Comparison of ENCODE assay signal across 1 fruit fly cellular context in the genomic region with DNA sequence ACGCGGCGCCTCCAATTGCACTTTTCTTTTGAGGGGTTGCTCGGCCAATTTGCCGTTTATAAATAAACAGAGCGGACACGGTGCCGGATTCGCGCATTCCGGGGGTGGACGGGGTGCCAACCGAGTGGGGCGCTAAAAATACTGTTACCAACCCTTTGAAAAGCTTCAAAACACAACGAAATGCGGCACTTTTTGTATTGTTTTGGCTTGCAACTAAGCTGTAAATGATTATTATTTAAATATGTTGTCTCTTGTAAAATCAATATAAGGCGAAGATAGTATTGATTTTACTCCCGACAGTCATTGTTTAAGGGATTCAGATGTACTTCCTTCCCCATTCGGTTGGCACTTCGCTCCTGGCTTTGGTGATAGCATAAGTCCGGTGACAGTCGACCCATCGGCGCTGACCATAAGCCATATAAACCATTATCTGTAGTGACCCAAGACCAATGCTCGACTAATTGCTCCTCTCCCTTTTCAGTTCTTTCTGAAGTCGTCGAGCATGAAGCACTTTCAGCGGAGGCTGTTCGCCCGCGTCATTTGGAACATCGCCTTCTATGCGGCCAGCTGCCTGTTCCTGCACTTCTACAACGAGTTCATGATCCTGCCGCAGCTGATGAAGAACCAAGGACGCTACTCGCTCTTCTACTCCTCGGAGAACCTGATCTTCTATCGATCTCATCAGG.
A peak's percentile ranks its signal among the peaks of the same experiment; 100 is the strongest.
TF ChIP-seq lines count a peak whose summit lies in the region.

A gene (minus strand): TSS at position 8 of the 686 bp plus-strand sequence.

TF ChIP-seq in whole organism, embryonic, 481 proteins besides CTCF, POLR2A, EP300 and RAD21 (continued from another document and continues in another):
- TF ChIP-seq CG13123 (GFP tag; optimal IDR thresholded peaks at IDR 0.05; lab: Kevin White, UChicago) = no peak
- TF ChIP-seq chinmo (GFP tag; IDR thresholded peaks at IDR 0.05; lab: Robert Waterston, UW; ENCODE audit: partially characterized antibody) = no peak
- no peak for TF ChIP-seq CG12299 (tag; optimal IDR thresholded peaks at IDR 0.05; lab: Kevin White, UChicago)
- TF ChIP-seq CG2202 (tag; optimal IDR thresholded peaks at IDR 0.05; lab: Kevin White, UChicago) = no peak
- no peak for TF ChIP-seq CG6813 (GFP tag; optimal IDR thresholded peaks at IDR 0.05; lab: Kevin White, UChicago)
- TF ChIP-seq CG12071 (GFP tag; optimal IDR thresholded peaks at IDR 0.05; lab: Kevin White, UChicago) = no peak
- peak; percentile 31 for TF ChIP-seq zfh2 (GFP tag; optimal IDR thresholded peaks at IDR 0.05; lab: Kevin White, UChicago)
- no peak for TF ChIP-seq CG10565 (GFP tag; optimal IDR thresholded peaks at IDR 0.05; lab: Kevin White, UChicago)
- TF ChIP-seq CG15269 (tag; optimal IDR thresholded peaks at IDR 0.05; lab: Kevin White, UChicago) = no peak
- TF ChIP-seq sima (GFP tag; optimal IDR thresholded peaks at IDR 0.05; lab: Kevin White, UChicago) = no peak
- TF ChIP-seq Oli (tag; optimal IDR thresholded peaks at IDR 0.05; lab: Kevin White, UChicago) = no peak
- 0 out of 3 replicates have a peak, but pooled peaks have one; percentile 29 for TF ChIP-seq CG17361 (GFP tag; IDR thresholded peaks at IDR 0.05; lab: Robert Waterston, UW)
- no peak for TF ChIP-seq bowl (GFP tag; IDR thresholded peaks at IDR 0.05; lab: Robert Waterston, UW)
- TF ChIP-seq Spps (tag; optimal IDR thresholded peaks at IDR 0.05; lab: Kevin White, UChicago) = no peak
- TF ChIP-seq cwo (GFP tag; optimal IDR thresholded peaks at IDR 0.05; lab: Kevin White, UChicago) = no peak
- no peak for TF ChIP-seq mirr (GFP tag; optimal IDR thresholded peaks at IDR 0.05; lab: Kevin White, UChicago)
- TF ChIP-seq Mes4 (GFP tag; optimal IDR thresholded peaks at IDR 0.05; lab: Kevin White, UChicago) = no peak
- TF ChIP-seq Lpt (GFP tag; optimal IDR thresholded peaks at IDR 0.05; lab: Kevin White, UChicago) = no peak
- no peak for TF ChIP-seq Max (GFP tag; optimal IDR thresholded peaks at IDR 0.05; lab: Kevin White, UChicago)
- 0 out of 2 replicates have a peak, but pooled peaks have one; percentile 32 for TF ChIP-seq wdn (GFP tag; IDR thresholded peaks at IDR 0.05; lab: Robert Waterston, UW)
- peak; percentile 58 for TF ChIP-seq Drgx (GFP tag; IDR thresholded peaks at IDR 0.05; lab: Robert Waterston, UW)
- no peak for TF ChIP-seq CG7556 (GFP tag; optimal IDR thresholded peaks at IDR 0.05; lab: Kevin White, UChicago)
- TF ChIP-seq HmgD (GFP tag; optimal IDR thresholded peaks at IDR 0.05; lab: Kevin White, UChicago) = no peak
- no peak for TF ChIP-seq CG7786 (GFP tag; optimal IDR thresholded peaks at IDR 0.05; lab: Kevin White, UChicago)
- TF ChIP-seq Dip3 (GFP tag; optimal IDR thresholded peaks at IDR 0.05; lab: Kevin White, UChicago) = no peak
- no peak for TF ChIP-seq Doc3 (GFP tag; IDR thresholded peaks at IDR 0.05; lab: Robert Waterston, UW; ENCODE audit: partially characterized antibody)
- TF ChIP-seq CG4282 (GFP tag; optimal IDR thresholded peaks at IDR 0.05; lab: Kevin White, UChicago) = no peak
- no peak for TF ChIP-seq sna (GFP tag; IDR thresholded peaks at IDR 0.05; lab: Robert Waterston, UW; ENCODE audit: partially characterized antibody)
- no peak for TF ChIP-seq CG8944 (GFP tag; optimal IDR thresholded peaks at IDR 0.05; lab: Kevin White, UChicago)
- no peak for TF ChIP-seq pum (GFP tag; optimal IDR thresholded peaks at IDR 0.05; lab: Kevin White, UChicago)
- peak; percentile 17 for TF ChIP-seq Sox102F (GFP tag; optimal IDR thresholded peaks at IDR 0.05; lab: Kevin White, UChicago)
- peak; percentile 45 for TF ChIP-seq HLH54F (GFP tag; optimal IDR thresholded peaks at IDR 0.05; lab: Kevin White, UChicago)
- peak; percentile 18 for TF ChIP-seq CG18599 (GFP tag; optimal IDR thresholded peaks at IDR 0.05; lab: Kevin White, UChicago)
- TF ChIP-seq p53 (GFP tag; optimal IDR thresholded peaks at IDR 0.05; lab: Kevin White, UChicago) = no peak
- no peak for TF ChIP-seq D (optimal IDR thresholded peaks at IDR 0.05; lab: Kevin White, UChicago)
- TF ChIP-seq D (GFP tag; optimal IDR thresholded peaks at IDR 0.05; lab: Kevin White, UChicago) = no peak
- peak; percentile 67 for TF ChIP-seq NFAT (GFP tag; IDR thresholded peaks at IDR 0.05; lab: Robert Waterston, UW)
- TF ChIP-seq dan (GFP tag; IDR thresholded peaks at IDR 0.05; lab: Robert Waterston, UW) = no peak
- TF ChIP-seq phol (tag; optimal IDR thresholded peaks at IDR 0.05; lab: Kevin White, UChicago) = peak; percentile 4
- TF ChIP-seq CG31365 (tag; optimal IDR thresholded peaks at IDR 0.05; lab: Kevin White, UChicago) = no peak
- TF ChIP-seq fru (optimal IDR thresholded peaks at IDR 0.05; lab: Kevin White, UChicago) = no peak
- TF ChIP-seq peb (GFP tag; IDR thresholded peaks at IDR 0.05; lab: Robert Waterston, UW) = no peak
- peak; percentile 9 for TF ChIP-seq Fer1 (GFP tag; optimal IDR thresholded peaks at IDR 0.05; lab: Kevin White, UChicago)
- TF ChIP-seq CG13296 (GFP tag; optimal IDR thresholded peaks at IDR 0.05; lab: Kevin White, UChicago) = no peak
- TF ChIP-seq btn (GFP tag; optimal IDR thresholded peaks at IDR 0.05; lab: Kevin White, UChicago) = no peak
- no peak for TF ChIP-seq CG7928 (GFP tag; optimal IDR thresholded peaks at IDR 0.05; lab: Kevin White, UChicago)
- TF ChIP-seq tin (GFP tag; optimal IDR thresholded peaks at IDR 0.05; lab: Kevin White, UChicago) = peak; percentile 19
- peak; percentile 15; the same call in 1 of the 2 replicates for TF ChIP-seq onecut (GFP tag; IDR thresholded peaks at IDR 0.05; lab: Robert Waterston, UW)
- no peak for TF ChIP-seq hth (optimal IDR thresholded peaks at IDR 0.05; lab: Kevin White, UChicago)
- TF ChIP-seq shn (GFP tag; optimal IDR thresholded peaks at IDR 0.05; lab: Kevin White, UChicago) = no peak
- no peak for TF ChIP-seq CG3065 (GFP tag; optimal IDR thresholded peaks at IDR 0.05; lab: Kevin White, UChicago)
- peak; percentile 12 for TF ChIP-seq CG33213 (GFP tag; optimal IDR thresholded peaks at IDR 0.05; lab: Kevin White, UChicago)
- TF ChIP-seq CG8765 (GFP tag; IDR thresholded peaks at IDR 0.05; lab: Robert Waterston, UW) = no peak
- no peak for TF ChIP-seq Hey (tag; optimal IDR thresholded peaks at IDR 0.05; lab: Kevin White, UChicago)
- no peak for TF ChIP-seq CG8924 (tag; optimal IDR thresholded peaks at IDR 0.05; lab: Kevin White, UChicago)
- 0 out of 2 replicates have a peak, but pooled peaks have one; percentile 23 for TF ChIP-seq H2.0 (GFP tag; IDR thresholded peaks at IDR 0.05; lab: Robert Waterston, UW)
- no peak for TF ChIP-seq cg (GFP tag; optimal IDR thresholded peaks at IDR 0.05; lab: Kevin White, UChicago)
- TF ChIP-seq CG1233 (GFP tag; optimal IDR thresholded peaks at IDR 0.05; lab: Kevin White, UChicago) = peak; percentile 15
- TF ChIP-seq CG10147 (GFP tag; optimal IDR thresholded peaks at IDR 0.05; lab: Kevin White, UChicago) = no peak
- TF ChIP-seq CG12744 (GFP tag; optimal IDR thresholded peaks at IDR 0.05; lab: Kevin White, UChicago) = no peak
- TF ChIP-seq CG6254 (GFP tag; optimal IDR thresholded peaks at IDR 0.05; lab: Kevin White, UChicago) = no peak
- TF ChIP-seq Blimp-1 (GFP tag; optimal IDR thresholded peaks at IDR 0.05; lab: Kevin White, UChicago) = peak; percentile 10
- TF ChIP-seq Scr (GFP tag; IDR thresholded peaks at IDR 0.05; lab: Robert Waterston, UW; ENCODE audit: partially characterized antibody) = no peak
- no peak for TF ChIP-seq CG3281 (GFP tag; optimal IDR thresholded peaks at IDR 0.05; lab: Kevin White, UChicago)
- no peak for TF ChIP-seq CG18764 (GFP tag; optimal IDR thresholded peaks at IDR 0.05; lab: Kevin White, UChicago)
- peak; percentile 25 for TF ChIP-seq ems (GFP tag; optimal IDR thresholded peaks at IDR 0.05; lab: Kevin White, UChicago)
- TF ChIP-seq CG6654 (GFP tag; optimal IDR thresholded peaks at IDR 0.05; lab: Kevin White, UChicago) = no peak
- TF ChIP-seq slp2 (GFP tag; optimal IDR thresholded peaks at IDR 0.05; lab: Kevin White, UChicago) = no peak
- no peak for TF ChIP-seq aop (GFP tag; IDR thresholded peaks at IDR 0.05; lab: Robert Waterston, UW)
- TF ChIP-seq zf30C (GFP tag; optimal IDR thresholded peaks at IDR 0.05; lab: Kevin White, UChicago) = no peak
- TF ChIP-seq CG30403 (GFP tag; optimal IDR thresholded peaks at IDR 0.05; lab: Kevin White, UChicago) = peak; percentile 44
- TF ChIP-seq sim (GFP tag; IDR thresholded peaks at IDR 0.05; lab: Robert Waterston, UW) = no peak
- TF ChIP-seq fu2 (GFP tag; optimal IDR thresholded peaks at IDR 0.05; lab: Kevin White, UChicago) = no peak
- no peak for TF ChIP-seq cad (GFP tag; optimal IDR thresholded peaks at IDR 0.05; lab: Kevin White, UChicago)
- no peak for TF ChIP-seq CG18011 (GFP tag; optimal IDR thresholded peaks at IDR 0.05; lab: Kevin White, UChicago)
- no peak for TF ChIP-seq CG13775 (GFP tag; optimal IDR thresholded peaks at IDR 0.05; lab: Kevin White, UChicago)
- no peak for TF ChIP-seq gcm (GFP tag; optimal IDR thresholded peaks at IDR 0.05; lab: Kevin White, UChicago)
- TF ChIP-seq CG6765 (GFP tag; optimal IDR thresholded peaks at IDR 0.05; lab: Kevin White, UChicago) = no peak
- peak; percentile 43; the same call in 1 of the 2 replicates for TF ChIP-seq vvl (GFP tag; IDR thresholded peaks at IDR 0.05; lab: Robert Waterston, UW)
- no peak for TF ChIP-seq ro (GFP tag; IDR thresholded peaks at IDR 0.05; lab: Robert Waterston, UW)
- TF ChIP-seq lov (optimal IDR thresholded peaks at IDR 0.05; lab: Kevin White, UChicago) = no peak
- no peak for TF ChIP-seq lov (GFP tag; IDR thresholded peaks at IDR 0.05; lab: Robert Waterston, UW)
- TF ChIP-seq CG9876 (GFP tag; optimal IDR thresholded peaks at IDR 0.05; lab: Kevin White, UChicago) = no peak
- no peak for TF ChIP-seq Stat92E (GFP tag; optimal IDR thresholded peaks at IDR 0.05; lab: Kevin White, UChicago)
- TF ChIP-seq CG31224 (GFP tag; IDR thresholded peaks at IDR 0.05; lab: Robert Waterston, UW) = no peak
- TF ChIP-seq CG9215 (GFP tag; IDR thresholded peaks at IDR 0.05; lab: Robert Waterston, UW) = peak; percentile 34; the same call in 1 of the 2 replicates
- no peak for TF ChIP-seq corto (GFP tag; optimal IDR thresholded peaks at IDR 0.05; lab: Kevin White, UChicago)
- no peak for TF ChIP-seq nau (GFP tag; optimal IDR thresholded peaks at IDR 0.05; lab: Kevin White, UChicago)
- no peak for TF ChIP-seq Ets97D (GFP tag; optimal IDR thresholded peaks at IDR 0.05; lab: Kevin White, UChicago)
- no peak for TF ChIP-seq stwl (tag; optimal IDR thresholded peaks at IDR 0.05; lab: Kevin White, UChicago)
- no peak for TF ChIP-seq CG34376 (GFP tag; optimal IDR thresholded peaks at IDR 0.05; lab: Kevin White, UChicago)
- TF ChIP-seq Ets65A (GFP tag; lab: Kevin White, UChicago) = no peak
- no peak for TF ChIP-seq vnd (GFP tag; IDR thresholded peaks at IDR 0.05; lab: Robert Waterston, UW; ENCODE audit: partially characterized antibody)
- no peak for TF ChIP-seq CG3847 (GFP tag; IDR thresholded peaks at IDR 0.05; lab: Robert Waterston, UW)
- no peak for TF ChIP-seq Optix (GFP tag; IDR thresholded peaks at IDR 0.05; lab: Robert Waterston, UW)
- TF ChIP-seq CG2129 (GFP tag; IDR thresholded peaks at IDR 0.05; lab: Robert Waterston, UW; ENCODE audit: partially characterized antibody) = no peak
- TF ChIP-seq CG12659 (GFP tag; optimal IDR thresholded peaks at IDR 0.05; lab: Kevin White, UChicago) = no peak
- peak; percentile 24 for TF ChIP-seq nmo (GFP tag; optimal IDR thresholded peaks at IDR 0.05; lab: Kevin White, UChicago)
- peak; percentile 41 for TF ChIP-seq Hsf (GFP tag; optimal IDR thresholded peaks at IDR 0.05; lab: Kevin White, UChicago)
- no peak for TF ChIP-seq CG11456 (GFP tag; IDR thresholded peaks at IDR 0.05; lab: Robert Waterston, UW)
- peak; percentile 23 for TF ChIP-seq dmrt99B (tag; optimal IDR thresholded peaks at IDR 0.05; lab: Kevin White, UChicago)
- no peak for TF ChIP-seq sens-2 (GFP tag; IDR thresholded peaks at IDR 0.05; lab: Robert Waterston, UW)
- peak; percentile 12 for TF ChIP-seq sug (tag; optimal IDR thresholded peaks at IDR 0.05; lab: Kevin White, UChicago)
- TF ChIP-seq chm (GFP tag; IDR thresholded peaks at IDR 0.05; lab: Robert Waterston, UW) = no peak
- no peak for TF ChIP-seq tup (GFP tag; optimal IDR thresholded peaks at IDR 0.05; lab: Kevin White, UChicago)
- TF ChIP-seq Taf1 (GFP tag; IDR thresholded peaks at IDR 0.05; lab: Robert Waterston, UW) = no peak
- no peak for TF ChIP-seq disco-r (GFP tag; optimal IDR thresholded peaks at IDR 0.05; lab: Kevin White, UChicago)
- no peak for TF ChIP-seq CG10431 (GFP tag; optimal IDR thresholded peaks at IDR 0.05; lab: Kevin White, UChicago)
- no peak for TF ChIP-seq CG9609 (GFP tag; optimal IDR thresholded peaks at IDR 0.05; lab: Kevin White, UChicago)
- TF ChIP-seq al (GFP tag; IDR thresholded peaks at IDR 0.05; lab: Robert Waterston, UW) = peak; percentile 34; the same call in 1 of the 2 replicates
- TF ChIP-seq danr (GFP tag; IDR thresholded peaks at IDR 0.05; lab: Robert Waterston, UW) = no peak
- TF ChIP-seq Dfd (GFP tag; optimal IDR thresholded peaks at IDR 0.05; lab: Kevin White, UChicago) = no peak
- TF ChIP-seq zen2 (GFP tag; IDR thresholded peaks at IDR 0.05; lab: Robert Waterston, UW; ENCODE audit: partially characterized antibody) = no peak
- peak; percentile 9 for TF ChIP-seq Abd-B (GFP tag; optimal IDR thresholded peaks at IDR 0.05; lab: Kevin White, UChicago)
- no peak for TF ChIP-seq H15 (GFP tag; IDR thresholded peaks at IDR 0.05; lab: Robert Waterston, UW)
- no peak for TF ChIP-seq CG6683 (GFP tag; optimal IDR thresholded peaks at IDR 0.05; lab: Kevin White, UChicago)
- no peak for TF ChIP-seq CG8478 (optimal IDR thresholded peaks at IDR 0.05; lab: Kevin White, UChicago)
- no peak for TF ChIP-seq CG4820 (GFP tag; optimal IDR thresholded peaks at IDR 0.05; lab: Kevin White, UChicago)
- peak; percentile 32 for TF ChIP-seq lab (GFP tag; optimal IDR thresholded peaks at IDR 0.05; lab: Kevin White, UChicago)
- no peak for TF ChIP-seq CG17912 (GFP tag; optimal IDR thresholded peaks at IDR 0.05; lab: Kevin White, UChicago)
- TF ChIP-seq GATAe (GFP tag; conservative IDR thresholded peaks at IDR 0.05; lab: Robert Waterston, UW) = no peak
- TF ChIP-seq Mad (GFP tag; optimal IDR thresholded peaks at IDR 0.05; lab: Kevin White, UChicago) = no peak
- TF ChIP-seq Hr39 (optimal IDR thresholded peaks at IDR 0.05; lab: Kevin White, UChicago) = no peak
- TF ChIP-seq CG11504 (tag; optimal IDR thresholded peaks at IDR 0.05; lab: Kevin White, UChicago) = peak; percentile 45
- no peak for TF ChIP-seq NC2β (GFP tag; optimal IDR thresholded peaks at IDR 0.05; lab: Kevin White, UChicago)
- TF ChIP-seq CG4328 (GFP tag; optimal IDR thresholded peaks at IDR 0.05; lab: Kevin White, UChicago) = no peak
- TF ChIP-seq nerfin-1 (tag; optimal IDR thresholded peaks at IDR 0.05; lab: Kevin White, UChicago) = peak; percentile 71
- no peak for TF ChIP-seq TFAM (GFP tag; optimal IDR thresholded peaks at IDR 0.05; lab: Kevin White, UChicago)
- TF ChIP-seq Atf6 (GFP tag; IDR thresholded peaks at IDR 0.05; lab: Robert Waterston, UW) = no peak
